Worm (Caenorhabditis elegans): ENCODE data around the gene mec-5.

The mec-5 gene

ce11 chrX:15988577-15988976 lies 44.8 kb downstream of the mec-5 start:
- TF ChIP-seq repo-1 (tag; optimal IDR thresholded peaks at IDR 0.05) (no peak), aptf-2 (GFP tag; conservative IDR thresholded peaks at IDR 0.05) (no peak), snpc-1.1 (tag; optimal IDR thresholded peaks at IDR 0.05; ENCODE audit: insufficient read depth) (no peak), F23B12.7 (tag; optimal IDR thresholded peaks at IDR 0.05; ENCODE audit: insufficient read depth) (no peak), hsf-1 (GFP tag; IDR thresholded peaks at IDR 0.05) (no peak), cebp-2 (GFP tag; IDR thresholded peaks at IDR 0.05) (no peak), Y53F4B.3 (GFP tag; IDR thresholded peaks at IDR 0.05) (no peak), F57C9.4 (tag; optimal IDR thresholded peaks at IDR 0.05) (no peak), B0019.2 (GFP tag; conservative IDR thresholded peaks at IDR 0.05) (no peak), madf-6 (GFP tag; IDR thresholded peaks at IDR 0.05) (no peak), ztf-25 (GFP tag; IDR thresholded peaks at IDR 0.05) (no peak), snpc-1.3 (tag; optimal IDR thresholded peaks at IDR 0.05; ENCODE audit: insufficient read depth) (no peak)

DNA sequence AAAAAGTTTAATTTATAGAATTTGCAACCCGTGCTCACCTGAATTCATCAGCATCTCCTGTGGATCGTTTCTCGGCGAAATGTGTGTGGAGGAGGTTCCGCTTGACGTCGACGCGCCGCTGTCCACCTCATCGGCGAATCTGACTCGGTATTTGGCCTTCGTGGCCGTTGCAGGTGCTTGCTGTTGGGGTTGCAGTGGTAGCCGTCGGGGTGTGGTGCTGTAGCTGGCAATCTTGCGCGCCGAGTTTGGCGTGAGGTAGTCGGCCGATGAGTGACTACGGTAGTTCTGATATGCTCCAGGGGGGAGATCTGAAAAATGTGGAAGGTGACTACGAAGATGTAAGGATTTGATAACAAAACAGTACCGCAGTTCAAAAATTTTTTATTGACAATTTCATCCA lies 49.0 kb downstream of the mec-5 start:
- TF ChIP-seq zfh-2 (GFP tag; conservative IDR thresholded peaks at IDR 0.05) = peak; percentile 74
- TF ChIP-seq F22D6.2 (tag; optimal IDR thresholded peaks at IDR 0.05) = no peak
- no peak for TF ChIP-seq attf-5 (GFP tag; optimal IDR thresholded peaks at IDR 0.05)
- TF ChIP-seq tbx-9 (tag; optimal IDR thresholded peaks at IDR 0.05; ENCODE audit: borderline replicate concordance) = no peak
- TF ChIP-seq egrh-3 (GFP tag; IDR thresholded peaks at IDR 0.05) = peak; percentile 21; the same call in 1 of the 2 replicates

- TF ChIP-seq attf-5 (GFP tag; optimal IDR thresholded peaks at IDR 0.05) = no peak
- TF ChIP-seq snpc-3.4 (tag; optimal IDR thresholded peaks at IDR 0.05) = no peak
- no peak for TF ChIP-seq him-1 (tag; optimal IDR thresholded peaks at IDR 0.05)
- TF ChIP-seq lag-1 (GFP tag; IDR thresholded peaks at IDR 0.05) = no peak
- no peak for TF ChIP-seq atf-7 (tag; optimal IDR thresholded peaks at IDR 0.05)
- no peak for TF ChIP-seq ceh-27 (GFP tag; optimal IDR thresholded peaks at IDR 0.05)
- TF ChIP-seq ZK185.1 (tag; optimal IDR thresholded peaks at IDR 0.05; ENCODE audit: poor library complexity, severe bottlenecking) = no peak
- no peak for TF ChIP-seq unc-62 (GFP tag; optimal IDR thresholded peaks at IDR 0.05)
- no peak for TF ChIP-seq madf-10 (tag; optimal IDR thresholded peaks at IDR 0.05)
- TF ChIP-seq sea-2 (GFP tag; IDR thresholded peaks at IDR 0.05) = no peak
- TF ChIP-seq ets-4 (GFP tag; optimal IDR thresholded peaks at IDR 0.05) = no peak
- TF ChIP-seq ceh-79 (tag; optimal IDR thresholded peaks at IDR 0.05) = no peak
- TF ChIP-seq mxl-1 (tag; optimal IDR thresholded peaks at IDR 0.05) = no peak
- no peak for TF ChIP-seq lin-40 (tag; optimal IDR thresholded peaks at IDR 0.05)
- TF ChIP-seq tbx-9 (tag; optimal IDR thresholded peaks at IDR 0.05; ENCODE audit: borderline replicate concordance) = no peak
- no peak for TF ChIP-seq tlf-1 (GFP tag; optimal IDR thresholded peaks at IDR 0.05)
- TF ChIP-seq rcor-1 (GFP tag; IDR thresholded peaks at IDR 0.05) = no peak
- TF ChIP-seq nhr-179 (tag; optimal IDR thresholded peaks at IDR 0.05) = no peak
- no peak for TF ChIP-seq xnd-1 (tag; optimal IDR thresholded peaks at IDR 0.05)
These were observed 50.1 kb downstream of the mec-5 start for ce11 chrX:15993916-15994315.

DNA sequence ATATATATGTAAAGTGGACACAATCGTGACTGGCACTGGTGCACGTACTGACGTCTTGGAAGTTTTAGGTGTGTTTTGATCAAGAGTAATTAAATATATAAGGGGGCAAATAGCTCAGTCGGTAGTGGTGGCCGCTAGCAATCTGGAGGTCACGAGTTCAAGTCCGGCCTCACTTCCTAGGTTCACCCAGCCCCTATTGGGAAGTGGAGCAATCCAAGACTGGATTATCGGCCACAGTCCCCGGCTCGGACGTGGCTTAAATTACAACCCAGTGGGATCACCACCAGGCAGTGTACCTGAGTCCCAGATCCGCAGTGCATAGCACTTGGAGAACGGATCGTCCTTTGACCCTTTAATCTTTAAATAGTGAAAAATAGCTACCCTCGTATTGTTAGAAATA lies 53.3 kb downstream of the mec-5 start:
- TF ChIP-seq rpc-1 (optimal IDR thresholded peaks at IDR 0.05) = no peak
- peak; percentile 34 for TF ChIP-seq rpc-1 (tag; optimal IDR thresholded peaks at IDR 0.05)
- no peak for TF ChIP-seq bed-1 (GFP tag; IDR thresholded peaks at IDR 0.05)
- no peak for TF ChIP-seq dox-1 (GFP tag; IDR thresholded peaks at IDR 0.05)
- TF ChIP-seq pha-4 (tag; optimal IDR thresholded peaks at IDR 0.05) = no peak
- 0 out of 2 replicates have a peak, but pooled peaks have one; percentile 50 for TF ChIP-seq lin-26 (GFP tag; IDR thresholded peaks at IDR 0.05)
